Worm (Caenorhabditis elegans) whole organism, mixed stage, embryonic: ENCODE measurements around the gene srz-82.

Experiments
- bed-3 ChIP-seq: fragments of 200-800 bp; sonication (Bioruptor generic); optimal IDR thresholded peaks from 3 replicates; lab custom pipeline; 2018; ENCODE audit warnings: mild to moderate bottlenecking, missing genetic modification characterization, moderate library complexity, missing compliant biosample characterization
- blmp-1 ChIP-seq: fragments of 150-350 bp; optimal IDR thresholded peaks from 2 replicates; lab custom pipeline; 2014; ENCODE audit warnings: missing biosample characterization, missing genetic modification characterization
- ceh-39 ChIP-seq: fragments of 150-350 bp; optimal IDR thresholded peaks from 2 replicates; lab custom pipeline; 2014; ENCODE audit warnings: missing biosample characterization, missing genetic modification characterization
- ceh-83 ChIP-seq: fragments of 200-800 bp; sonication (Bioruptor generic); optimal IDR thresholded peaks from 2 replicates; lab custom pipeline; 2018; ENCODE audit warnings: mild to moderate bottlenecking, missing genetic modification characterization, missing compliant biosample characterization
- ces-1 ChIP-seq: fragments of 150-350 bp; optimal IDR thresholded peaks from 2 replicates; lab custom pipeline; 2014; ENCODE audit warnings: missing biosample characterization, missing genetic modification reagents, missing genetic modification characterization
- cnd-1 ChIP-seq: fragments of 200-800 bp; sonication (Bioruptor generic); optimal IDR thresholded peaks from 2 replicates; lab custom pipeline; 2018; ENCODE audit warnings: mild to moderate bottlenecking, missing genetic modification characterization, missing compliant biosample characterization
- drap-1 ChIP-seq: fragments of 200-800 bp; sonication (Bioruptor generic); optimal IDR thresholded peaks from 3 replicates; lab custom pipeline; 2018; ENCODE audit warnings: mild to moderate bottlenecking, missing genetic modification characterization, missing compliant biosample characterization
- elt-1 ChIP-seq: sonication (generic microtip); optimal IDR thresholded peaks from 2 replicates; lab custom pipeline; 2017; ENCODE audit warnings: missing genetic modification characterization, mild to moderate bottlenecking, missing compliant biosample characterization, antibody characterized with exemption, moderate library complexity, borderline replicate concordance; ENCODE audit not compliant: insufficient read depth
- elt-3 ChIP-seq: fragments of 150-350 bp; optimal IDR thresholded peaks from 2 replicates; lab custom pipeline; 2014; ENCODE audit warnings: missing biosample characterization, missing genetic modification characterization
- ham-2 ChIP-seq: fragments of 200-800 bp; sonication (Bioruptor generic); optimal IDR thresholded peaks from 2 replicates; lab custom pipeline; 2018; ENCODE audit warnings: mild to moderate bottlenecking, missing genetic modification characterization, missing compliant biosample characterization
- hlh-1 ChIP-seq: fragments of 150-350 bp; optimal IDR thresholded peaks from 2 replicates; lab custom pipeline; 2014; ENCODE audit warnings: missing biosample characterization, missing genetic modification reagents, missing genetic modification characterization
- lin-13 ChIP-seq: fragments of 150-350 bp; optimal IDR thresholded peaks from 2 replicates; lab custom pipeline; 2014; ENCODE audit warnings: missing biosample characterization, missing genetic modification characterization
- lin-32 ChIP-seq: fragments of 200-800 bp; sonication (Bioruptor generic); optimal IDR thresholded peaks from 2 replicates; lab custom pipeline; 2018; ENCODE audit warnings: mild to moderate bottlenecking, missing genetic modification characterization, missing compliant biosample characterization
- mab-5 ChIP-seq: fragments of 150-350 bp; optimal IDR thresholded peaks from 2 replicates; lab custom pipeline; 2014; ENCODE audit warnings: missing biosample characterization, missing genetic modification characterization
- mep-1 ChIP-seq: fragments of 150-350 bp; optimal IDR thresholded peaks from 2 replicates; lab custom pipeline; 2017; ENCODE audit warnings: missing biosample characterization, missing genetic modification reagents, missing genetic modification characterization, inconsistent platforms
- mls-2 ChIP-seq: sonication (generic microtip); optimal IDR thresholded peaks from 2 replicates; lab custom pipeline; 2016; ENCODE audit warnings: mild to moderate bottlenecking, missing genetic modification characterization, moderate library complexity, missing compliant biosample characterization
- nhr-12 ChIP-seq: fragments of 150-350 bp; optimal IDR thresholded peaks from 2 replicates; lab custom pipeline; 2014; ENCODE audit warnings: missing biosample characterization, missing genetic modification characterization
- nhr-2 ChIP-seq: fragments of 150-350 bp; optimal IDR thresholded peaks from 2 replicates; lab custom pipeline; 2014; ENCODE audit warnings: missing biosample characterization, missing genetic modification characterization
- nhr-28 ChIP-seq: fragments of 150-350 bp; optimal IDR thresholded peaks from 2 replicates; lab custom pipeline; 2014; ENCODE audit warnings: missing biosample characterization, missing genetic modification characterization
- pha-4 ChIP-seq: fragments of 150-350 bp; optimal IDR thresholded peaks from 2 replicates; lab custom pipeline; 2018; ENCODE audit warnings: missing biosample characterization, missing genetic modification reagents, missing genetic modification characterization
- sem-2 ChIP-seq: fragments of 200-800 bp; sonication (Bioruptor generic); optimal IDR thresholded peaks from 2 replicates; lab custom pipeline; 2018; ENCODE audit warnings: mild to moderate bottlenecking, missing genetic modification characterization, missing compliant biosample characterization
- snpc-4 ChIP-seq: fragments of 150-350 bp; optimal IDR thresholded peaks from 2 replicates; lab custom pipeline; 2014; ENCODE audit warnings: missing biosample characterization, missing genetic modification characterization
- sptf-1 ChIP-seq: sonication (generic microtip); optimal IDR thresholded peaks from 2 replicates; lab custom pipeline; 2017; ENCODE audit warnings: mild to moderate bottlenecking, missing genetic modification characterization, moderate library complexity, missing compliant biosample characterization
- unc-120 ChIP-seq: sonication (generic microtip); optimal IDR thresholded peaks from 2 replicates; lab custom pipeline; 2017; ENCODE audit warnings: missing genetic modification characterization, missing compliant biosample characterization; ENCODE audit not compliant: poor library complexity, severe bottlenecking
- unc-39 ChIP-seq: fragments of 150-350 bp; optimal IDR thresholded peaks from 2 replicates; lab custom pipeline; 2014; ENCODE audit warnings: missing biosample characterization, missing genetic modification characterization
- unc-62 ChIP-seq: fragments of 150-350 bp; optimal IDR thresholded peaks from 2 replicates; lab custom pipeline; 2014; ENCODE audit warnings: missing biosample characterization, missing genetic modification reagents, missing genetic modification characterization
- zip-8 ChIP-seq: fragments of 150-350 bp; optimal IDR thresholded peaks from 2 replicates; lab custom pipeline; 2014; ENCODE audit warnings: missing biosample characterization, missing genetic modification characterization

Gene srz-82

DNA sequence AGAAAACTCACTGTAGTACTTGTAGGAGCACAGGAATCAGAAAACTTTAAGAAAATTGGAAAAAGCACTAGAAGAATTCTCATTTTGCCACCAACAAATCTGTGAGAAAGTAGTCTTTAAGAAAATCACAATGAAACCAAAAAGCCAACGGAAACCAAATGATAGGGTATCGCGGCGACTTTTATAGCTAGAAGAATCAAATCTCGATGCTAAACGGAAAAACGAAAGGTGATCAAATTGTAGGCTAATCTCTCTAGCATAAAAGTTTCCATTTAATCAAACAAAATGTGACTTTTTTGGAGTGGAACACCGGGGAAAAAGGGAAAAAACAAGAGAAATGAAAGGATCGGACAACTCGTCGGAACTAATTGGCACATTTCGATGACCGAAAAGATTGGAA lies 13.7 kb downstream of the srz-82 start, which contains the start of gene C09G12.17:
C09G12.17 (minus strand) TSS at position 101 of the 400 bp plus-strand sequence.
- TF ChIP-seq ham-2 (GFP tag; lab: Kevin White, UChicago) (no peak), nhr-2 (tag; lab: Kevin White, UChicago) (no peak), bed-3 (GFP tag; lab: Kevin White, UChicago) (no peak), nhr-12 (tag; lab: Kevin White, UChicago) (no peak), ceh-83 (GFP tag; lab: Kevin White, UChicago) (no peak)
- TF ChIP-seq, all 35 proteins: peak for 0

DNA sequence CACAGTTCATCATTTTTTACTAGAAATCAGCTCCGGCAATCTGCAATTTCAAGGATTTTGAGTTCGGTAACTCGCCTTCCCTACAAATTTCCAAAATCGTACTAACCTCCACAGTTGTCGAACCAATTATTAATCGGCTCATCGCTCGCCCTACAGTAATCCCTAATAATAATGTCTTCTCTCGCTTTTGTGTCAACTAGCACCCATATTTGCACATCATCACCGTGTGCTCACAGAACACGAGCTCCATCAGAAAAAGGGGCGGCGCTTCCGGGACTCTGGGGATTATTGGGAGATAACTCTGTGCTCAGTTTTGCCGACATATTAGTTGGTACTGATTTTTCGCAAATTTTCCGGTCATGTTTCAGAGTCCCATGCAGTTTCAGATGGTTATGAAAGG lies 15.2 kb downstream of the srz-82 start, which contains the start of gene ceh-53:
ceh-53 (plus strand) TSS at position 301 of the 400 bp plus-strand sequence.
- no peak for TF ChIP-seq cnd-1 (tag; lab: Kevin White, UChicago)
- no peak for TF ChIP-seq ceh-83 (GFP tag; lab: Kevin White, UChicago)
- TF ChIP-seq ceh-39 (tag; lab: Kevin White, UChicago) = no peak
- no peak for TF ChIP-seq mab-5 (tag; lab: Kevin White, UChicago)
- no peak for TF ChIP-seq sem-2 (GFP tag; lab: Kevin White, UChicago)
- TF ChIP-seq sptf-1 (tag; lab: Kevin White, UChicago) = no peak
- no peak for TF ChIP-seq unc-62
- no peak for TF ChIP-seq unc-120
- TF ChIP-seq bed-3 (GFP tag; lab: Kevin White, UChicago) = no peak
- TF ChIP-seq lin-13 (tag; lab: Kevin White, UChicago) = no peak
- TF ChIP-seq pha-4 = no peak
- TF ChIP-seq snpc-4 (tag; lab: Kevin White, UChicago) = no peak
- TF ChIP-seq blmp-1 (tag; lab: Kevin White, UChicago) = no peak
- TF ChIP-seq nhr-2 (tag; lab: Kevin White, UChicago) = no peak
- TF ChIP-seq ces-1 (GFP tag; lab: Kevin White, UChicago) = no peak
- TF ChIP-seq nhr-12 (tag; lab: Kevin White, UChicago) = no peak

DNA sequence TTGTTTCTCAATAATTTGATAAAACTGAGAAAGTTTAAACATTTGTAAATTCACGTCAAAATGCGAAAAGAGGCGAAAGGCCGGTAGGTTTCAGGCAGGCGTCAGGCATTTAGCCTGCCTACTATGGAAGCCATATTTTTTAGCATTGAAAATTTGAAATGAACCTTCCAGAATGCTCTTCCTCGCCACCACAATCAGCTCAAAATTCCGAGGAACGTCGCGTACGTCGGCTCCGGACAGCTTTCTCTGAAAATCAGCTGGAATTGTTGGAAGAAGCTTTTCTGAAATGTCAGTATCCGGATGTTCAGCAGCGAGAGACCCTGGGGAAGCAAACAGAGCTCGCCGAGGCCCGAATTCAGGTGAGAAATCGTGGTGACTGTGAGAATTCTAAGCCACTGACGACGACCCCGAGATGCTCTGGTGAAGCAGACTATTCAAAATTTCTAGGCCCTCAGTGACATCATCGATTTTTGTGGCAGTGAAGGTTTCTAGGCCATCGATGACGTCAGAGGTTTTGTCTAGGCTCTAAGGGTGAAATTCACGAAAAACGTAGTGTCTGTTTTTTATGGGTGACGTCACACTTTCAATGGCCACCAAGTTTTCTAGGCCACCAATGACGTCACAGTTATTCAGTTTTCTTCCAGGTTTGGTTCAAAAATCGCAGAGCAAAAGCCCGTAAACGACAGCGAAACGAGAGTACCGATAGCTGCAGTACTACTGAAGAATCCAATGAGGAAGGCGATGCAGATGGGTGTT lies 19.5 kb downstream of the srz-82 start:
- TF ChIP-seq nhr-12 (tag; lab: Kevin White, UChicago) = no peak
- no peak for TF ChIP-seq elt-1
- no peak for TF ChIP-seq unc-39 (tag; lab: Kevin White, UChicago)
- TF ChIP-seq ham-2 (GFP tag; lab: Kevin White, UChicago) = no peak
- no peak for TF ChIP-seq nhr-28 (tag; lab: Kevin White, UChicago)
- peak; percentile 98 for TF ChIP-seq zip-8 (tag; lab: Kevin White, UChicago)
- no peak for TF ChIP-seq cnd-1 (tag; lab: Kevin White, UChicago)
- TF ChIP-seq, all 35 proteins: peak for 1

DNA sequence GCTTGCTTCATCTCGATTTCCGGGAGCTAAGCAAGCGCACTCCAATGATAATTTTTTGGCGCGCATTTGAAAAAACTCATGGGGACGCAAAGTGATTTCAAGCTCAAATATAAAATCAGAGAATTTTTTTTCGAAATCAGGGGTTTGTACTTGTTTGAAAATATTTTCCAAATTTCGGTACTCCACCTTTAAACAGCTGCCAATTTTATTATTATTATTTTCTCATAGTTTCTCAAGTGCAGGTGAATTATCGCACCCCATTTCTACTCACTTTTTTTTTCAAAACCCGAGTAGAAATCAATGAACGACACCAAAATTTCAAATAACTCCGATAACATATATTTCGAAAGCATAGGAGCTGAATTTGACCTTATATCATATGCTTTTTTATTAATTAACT lies 21.4 kb downstream of the srz-82 start, which contains the start of gene srz-83:
srz-83 (plus strand) TSS at position 301 of the 400 bp plus-strand sequence.
- TF ChIP-seq hlh-1 (tag; lab: Kevin White, UChicago) (no peak), nhr-2 (tag; lab: Kevin White, UChicago) (no peak), mep-1 (tag; lab: Kevin White, UChicago) (no peak), unc-120 (no peak), blmp-1 (tag; lab: Kevin White, UChicago) (no peak), unc-39 (tag; lab: Kevin White, UChicago) (no peak), elt-3 (tag; lab: Kevin White, UChicago) (no peak), mab-5 (tag; lab: Kevin White, UChicago) (no peak), lin-32 (GFP tag; lab: Kevin White, UChicago) (no peak), snpc-4 (tag; lab: Kevin White, UChicago) (no peak), ces-1 (GFP tag; lab: Kevin White, UChicago) (no peak), nhr-28 (tag; lab: Kevin White, UChicago) (no peak), drap-1 (GFP tag; lab: Kevin White, UChicago) (no peak), ham-2 (GFP tag; lab: Kevin White, UChicago) (no peak)

DNA sequence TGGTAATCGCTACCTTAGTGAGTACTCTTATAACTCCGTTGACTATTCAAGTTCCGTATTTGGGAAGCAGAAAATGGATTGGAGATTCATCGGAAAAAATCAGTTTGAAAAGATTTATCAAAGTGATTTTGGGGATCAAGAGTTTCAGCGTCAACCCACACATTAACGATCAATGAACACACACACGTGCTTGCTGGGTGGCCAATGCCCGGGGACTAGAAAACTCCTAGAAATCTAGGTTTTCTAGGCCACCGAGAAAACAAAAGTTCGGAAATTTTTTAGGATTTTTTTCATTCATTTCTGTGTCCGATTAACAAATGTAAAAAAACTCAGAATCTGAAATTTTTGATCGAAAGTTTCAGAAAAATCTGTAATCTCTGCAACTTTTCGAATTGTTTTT lies 23.2 kb downstream of the srz-82 start:
- no peak for TF ChIP-seq mab-5 (tag; lab: Kevin White, UChicago)
- TF ChIP-seq pha-4 = no peak
- TF ChIP-seq mls-2 (tag; lab: Kevin White, UChicago) = no peak
- TF ChIP-seq unc-62 = no peak
